Fruit fly (Drosophila melanogaster) whole organism, embryonic: ENCODE results near the gene Sems.
A peak's percentile ranks its signal among the peaks of the same experiment; 100 is the strongest.

Experiments used
- Antp ChIP-seq: fragments of 200-800 bp; sonication (Bioruptor generic); optimal IDR thresholded peaks from 3 replicates; lab custom pipeline; 2016; ENCODE audit warnings: missing biosample characterization, missing genetic modification characterization
- BEAF-32 ChIP-seq: fragments of 200-800 bp; sonication (Bioruptor generic); optimal IDR thresholded peaks from 3 replicates; lab custom pipeline; 2017; ENCODE audit warnings: missing biosample characterization, missing genetic modification characterization, mild to moderate bottlenecking, moderate library complexity, missing genetic modification reagents
- Bdp1 ChIP-seq: fragments of 200-800 bp; sonication (Bioruptor generic); optimal IDR thresholded peaks from 3 replicates; lab custom pipeline; 2016; ENCODE audit warnings: missing biosample characterization, missing genetic modification characterization
- Blimp-1 ChIP-seq: fragments of 200-800 bp; sonication (Bioruptor generic); optimal IDR thresholded peaks from 3 replicates; lab custom pipeline; 2018; ENCODE audit warnings: missing biosample characterization, missing genetic modification characterization, mild to moderate bottlenecking, moderate library complexity, missing genetic modification reagents
- CG10274 ChIP-seq: fragments of 200-800 bp; sonication (Bioruptor generic); optimal IDR thresholded peaks from 3 replicates; lab custom pipeline; 2017; ENCODE audit warnings: missing biosample characterization, mild to moderate bottlenecking, missing genetic modification characterization
- CG11723 ChIP-seq: fragments of 200-800 bp; sonication (Bioruptor generic); optimal IDR thresholded peaks from 2 replicates; lab custom pipeline; 2017; ENCODE audit warnings: missing biosample characterization, mild to moderate bottlenecking, missing genetic modification characterization
- CG12071 ChIP-seq: fragments of 200-800 bp; sonication (Bioruptor generic); optimal IDR thresholded peaks from 3 replicates; lab custom pipeline; 2018; ENCODE audit warnings: missing biosample characterization, mild to moderate bottlenecking, missing genetic modification characterization
- CG12769 ChIP-seq: fragments of 200-800 bp; sonication (Bioruptor generic); optimal IDR thresholded peaks from 2 replicates; lab custom pipeline; 2019; ENCODE audit warnings: missing biosample characterization, mild to moderate bottlenecking, missing genetic modification characterization, moderate library complexity
- CG17385 ChIP-seq: fragments of 200-800 bp; sonication (Bioruptor generic); optimal IDR thresholded peaks from 3 replicates; lab custom pipeline; 2018; ENCODE audit warnings: missing biosample characterization, mild to moderate bottlenecking, missing genetic modification characterization
- CG18262 ChIP-seq: fragments of 200-800 bp; optimal IDR thresholded peaks from 3 replicates; lab custom pipeline; 2019; ENCODE audit warnings: missing biosample characterization, mild to moderate bottlenecking, missing genetic modification characterization, moderate library complexity
- CG2202 ChIP-seq: fragments of 200-800 bp; sonication (Bioruptor generic); optimal IDR thresholded peaks from 2 replicates; lab custom pipeline; 2018; ENCODE audit warnings: missing biosample characterization, mild to moderate bottlenecking, missing genetic modification characterization
- CG2678 ChIP-seq: fragments of 200-800 bp; sonication (Bioruptor generic); optimal IDR thresholded peaks from 3 replicates; lab custom pipeline; 2019; ENCODE audit warnings: missing biosample characterization, mild to moderate bottlenecking, missing genetic modification characterization, moderate library complexity
- CG2712 ChIP-seq: fragments of 200-800 bp; optimal IDR thresholded peaks from 3 replicates; lab custom pipeline; 2019; ENCODE audit warnings: missing biosample characterization, mild to moderate bottlenecking, missing genetic modification characterization, moderate library complexity
- CG4328 ChIP-seq: fragments of 200-800 bp; sonication (Bioruptor generic); optimal IDR thresholded peaks from 3 replicates; lab custom pipeline; 2017; ENCODE audit warnings: missing biosample characterization, missing genetic modification reagents, missing genetic modification characterization
- CG4424 ChIP-seq: fragments of 200-800 bp; sonication (Bioruptor generic); optimal IDR thresholded peaks from 3 replicates; lab custom pipeline; 2016; ENCODE audit warnings: missing biosample characterization, missing genetic modification characterization
- CG6654 ChIP-seq: fragments of 200-800 bp; sonication (Bioruptor generic); optimal IDR thresholded peaks from 2 replicates; lab custom pipeline; 2017; ENCODE audit warnings: missing biosample characterization, mild to moderate bottlenecking, missing genetic modification characterization
- CG6854 ChIP-seq: fragments of 200-800 bp; sonication (Bioruptor generic); optimal IDR thresholded peaks from 3 replicates; lab custom pipeline; 2017; ENCODE audit warnings: missing biosample characterization, mild to moderate bottlenecking, missing genetic modification characterization
- CG8388 ChIP-seq: fragments of 200-800 bp; sonication (Bioruptor generic); optimal IDR thresholded peaks from 2 replicates; lab custom pipeline; 2019; ENCODE audit warnings: missing biosample characterization, mild to moderate bottlenecking, missing genetic modification characterization, moderate library complexity
- CG9817 ChIP-seq: fragments of 200-800 bp; sonication (Bioruptor generic); optimal IDR thresholded peaks from 2 replicates; lab custom pipeline; 2018; ENCODE audit warnings: missing biosample characterization, mild to moderate bottlenecking, missing genetic modification characterization, moderate library complexity
- CkIIα-i1 ChIP-seq: fragments of 200-800 bp; sonication (Bioruptor generic); IDR thresholded peaks from 2 replicates; pipeline ENCODE4 v1.3.6; 2022; ENCODE audit warnings: missing biosample characterization, missing genetic modification characterization
- D19A ChIP-seq: fragments of 200-800 bp; optimal IDR thresholded peaks from 3 replicates; lab custom pipeline; 2019; ENCODE audit warnings: missing biosample characterization, mild to moderate bottlenecking, missing genetic modification characterization, moderate library complexity
- Doc2 ChIP-seq: fragments of 200-800 bp; sonication (Bioruptor generic); IDR thresholded peaks from 2 replicates; pipeline ENCODE4 v1.3.6; 2022; ENCODE audit warnings: missing biosample characterization, missing genetic modification characterization
- Gsc ChIP-seq: fragments of 200-800 bp; sonication (Bioruptor generic); IDR thresholded peaks from 2 replicates; pipeline ENCODE4 v1.3.6; 2022; ENCODE audit warnings: missing biosample characterization, missing genetic modification characterization
- HHEX ChIP-seq: fragments of 200-800 bp; sonication (Bioruptor generic); optimal IDR thresholded peaks from 3 replicates; lab custom pipeline; 2017; ENCODE audit warnings: missing biosample characterization, mild to moderate bottlenecking, missing genetic modification characterization, missing genetic modification reagents
- Hr3 ChIP-seq: fragments of 200-800 bp; sonication (Bioruptor generic); optimal IDR thresholded peaks from 3 replicates; lab custom pipeline; 2016; ENCODE audit warnings: missing biosample characterization, missing genetic modification characterization
- Hr78 ChIP-seq, 2 experiments: fragments of 200-800 bp in 1 of 2; fragments of >200 bp in 1 of 2; sonication (Bioruptor generic) in 1 of 2; optimal IDR thresholded peaks; 2 replicates each; lab custom pipeline; 2017 to 2019; ENCODE audit warnings: missing biosample characterization in 2 of 2, missing genetic modification characterization in 2 of 2, mild to moderate bottlenecking in 1 of 2, moderate library complexity in 1 of 2
- PHDP ChIP-seq: fragments of 200-800 bp; sonication (Bioruptor generic); optimal IDR thresholded peaks from 3 replicates; lab custom pipeline; 2018; ENCODE audit warnings: missing biosample characterization, mild to moderate bottlenecking, missing genetic modification characterization, moderate library complexity
- Sox102F ChIP-seq: fragments of 200-800 bp; sonication (Bioruptor generic); optimal IDR thresholded peaks from 2 replicates; lab custom pipeline; 2018; ENCODE audit warnings: missing biosample characterization, mild to moderate bottlenecking, missing genetic modification characterization, moderate library complexity
- Sry-β ChIP-seq: fragments of 200-800 bp; sonication (Bioruptor generic); optimal IDR thresholded peaks from 2 replicates; lab custom pipeline; 2018; ENCODE audit warnings: missing biosample characterization, mild to moderate bottlenecking, missing genetic modification characterization, moderate library complexity
- Sry-δ ChIP-seq: fragments of 200-800 bp; sonication (Bioruptor generic); optimal IDR thresholded peaks from 2 replicates; lab custom pipeline; 2016; ENCODE audit warnings: missing biosample characterization, missing genetic modification characterization
- Ssrp ChIP-seq: fragments of 200-800 bp; sonication (Bioruptor generic); optimal IDR thresholded peaks from 2 replicates; lab custom pipeline; 2018; ENCODE audit warnings: missing biosample characterization, mild to moderate bottlenecking, missing genetic modification characterization, moderate library complexity
- ab ChIP-seq: fragments of 200-800 bp; sonication (Bioruptor generic); optimal IDR thresholded peaks from 2 replicates; lab custom pipeline; 2016; ENCODE audit warnings: missing biosample characterization, missing genetic modification characterization
- ara ChIP-seq: fragments of 200-800 bp; sonication (Bioruptor generic); IDR thresholded peaks from 2 replicates; pipeline ENCODE4 v1.3.6; 2022; ENCODE audit warnings: missing biosample characterization, missing genetic modification characterization
- bcd ChIP-seq: fragments of 200-800 bp; sonication (Bioruptor generic); optimal IDR thresholded peaks from 2 replicates; lab custom pipeline; 2017; ENCODE audit warnings: missing biosample characterization, mild to moderate bottlenecking, missing genetic modification characterization
- btn ChIP-seq: fragments of 200-800 bp; sonication (Bioruptor generic); optimal IDR thresholded peaks from 2 replicates; lab custom pipeline; 2016; ENCODE audit warnings: missing biosample characterization, missing genetic modification characterization
- chn ChIP-seq: fragments of 200-800 bp; sonication (Bioruptor generic); optimal IDR thresholded peaks from 2 replicates; lab custom pipeline; 2016; ENCODE audit warnings: missing biosample characterization, missing genetic modification characterization
- crc ChIP-seq: fragments of 200-800 bp; sonication (Bioruptor generic); optimal IDR thresholded peaks from 2 replicates; lab custom pipeline; 2016; ENCODE audit warnings: missing biosample characterization, missing genetic modification characterization
- dmrt11E ChIP-seq: fragments of 200-800 bp; sonication (Bioruptor generic); optimal IDR thresholded peaks from 3 replicates; lab custom pipeline; 2018; ENCODE audit warnings: missing biosample characterization, mild to moderate bottlenecking, missing genetic modification characterization, moderate library complexity
- gce ChIP-seq: fragments of 200-800 bp; sonication (Bioruptor generic); IDR thresholded peaks from 3 replicates; pipeline ENCODE4 v1.3.6; 2022; ENCODE audit warnings: missing biosample characterization, missing genetic modification characterization
- gcm2 ChIP-seq: fragments of 200-800 bp; sonication (Bioruptor generic); optimal IDR thresholded peaks from 2 replicates; lab custom pipeline; 2016; ENCODE audit warnings: missing biosample characterization, missing genetic modification characterization
- grau ChIP-seq: fragments of 200-800 bp; optimal IDR thresholded peaks from 3 replicates; lab custom pipeline; 2019; ENCODE audit warnings: missing biosample characterization, mild to moderate bottlenecking, missing genetic modification characterization, moderate library complexity
- kni ChIP-seq: fragments of 200-800 bp; sonication (Bioruptor generic); optimal IDR thresholded peaks from 3 replicates; lab custom pipeline; 2017; ENCODE audit warnings: mild to moderate bottlenecking, missing biosample characterization, missing genetic modification reagents, missing genetic modification characterization
- lilli ChIP-seq: fragments of 200-800 bp; sonication (Bioruptor generic); optimal IDR thresholded peaks from 3 replicates; lab custom pipeline; 2016; ENCODE audit warnings: missing biosample characterization, missing genetic modification characterization
- otp ChIP-seq: fragments of 200-800 bp; sonication (Bioruptor generic); IDR thresholded peaks from 3 replicates; pipeline ENCODE4, ENCODE4 v1.3.6; 2022; ENCODE audit warnings: missing biosample characterization, missing genetic modification characterization
- phol ChIP-seq: fragments of 200-800 bp; sonication (Bioruptor generic); optimal IDR thresholded peaks from 3 replicates; lab custom pipeline; 2018; ENCODE audit warnings: missing biosample characterization, mild to moderate bottlenecking, missing genetic modification characterization, moderate library complexity
- prd ChIP-seq, 3 experiments: fragments of >200 bp in 2 of 3; fragments of 200-800 bp in 1 of 3; sonication (Bioruptor generic) in 1 of 3; optimal IDR thresholded peaks in 2 of 3; IDR thresholded peaks in 1 of 3; 2 replicates in 2 of 3; 3 replicates in 1 of 3; pipeline versions ENCODE4 v1.3.6 to Lab custom; 2017 to 2022; ENCODE audit warnings: missing biosample characterization in 1 of 3, missing genetic modification characterization in 1 of 3
- ranshi ChIP-seq: fragments of 200-800 bp; sonication (Bioruptor generic); IDR thresholded peaks from 2 replicates; pipeline ENCODE4 v1.3.6; 2022; ENCODE audit warnings: missing biosample characterization, missing genetic modification characterization
- salm ChIP-seq: fragments of 200-800 bp; sonication (Bioruptor generic); optimal IDR thresholded peaks from 2 replicates; lab custom pipeline; 2018; ENCODE audit warnings: missing biosample characterization, mild to moderate bottlenecking, missing genetic modification characterization
- scrt ChIP-seq: fragments of 200-800 bp; sonication (Bioruptor generic); optimal IDR thresholded peaks from 2 replicates; lab custom pipeline; 2018; ENCODE audit warnings: missing biosample characterization, mild to moderate bottlenecking, missing genetic modification characterization, moderate library complexity
- sens ChIP-seq: fragments of 200-800 bp; sonication (Bioruptor generic); peaks from one replicate; lab custom pipeline; 2016; ENCODE audit warnings: missing biosample characterization, missing genetic modification characterization
- ssp ChIP-seq: fragments of 200-800 bp; sonication (Bioruptor generic); IDR thresholded peaks from 2 replicates; pipeline ENCODE4 v1.3.6; 2022; ENCODE audit warnings: missing biosample characterization, missing genetic modification characterization

The Sems gene

DNA sequence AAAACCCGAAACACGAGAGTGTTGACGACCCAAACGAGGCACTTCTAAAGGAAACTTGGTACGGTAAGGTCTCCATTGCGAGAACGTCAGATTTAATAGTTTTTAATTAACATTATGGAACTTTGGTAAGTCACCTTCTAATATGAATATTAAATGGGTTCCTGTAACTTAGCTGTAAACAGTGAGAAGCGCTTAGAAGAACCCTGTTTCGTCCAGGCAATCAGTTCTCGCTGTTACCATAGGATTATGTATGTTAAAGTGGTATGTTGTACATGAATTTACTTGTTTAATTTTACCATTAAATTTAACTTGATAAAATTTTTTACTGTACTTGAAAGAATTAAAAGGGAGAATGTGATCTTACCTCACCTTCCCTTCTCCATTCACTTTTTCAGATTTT lies 34.7 kb downstream of the Sems start (continued):
- peak; percentile 35 for TF ChIP-seq CG2712 (tag; lab: Kevin White, UChicago)
- TF ChIP-seq CG12769 (tag; lab: Kevin White, UChicago), result no peak
- TF ChIP-seq bcd (GFP tag; lab: Kevin White, UChicago), result no peak
- TF ChIP-seq CG11723 (GFP tag; lab: Kevin White, UChicago), result no peak
- TF ChIP-seq Blimp-1 (GFP tag; lab: Kevin White, UChicago), result no peak
- TF ChIP-seq ranshi (GFP tag; lab: Robert Waterston, UW), result no peak
- TF ChIP-seq CG10274 (GFP tag; lab: Kevin White, UChicago), result no peak
- TF ChIP-seq grau (tag; lab: Kevin White, UChicago), result peak; percentile 90
- TF ChIP-seq gce (GFP tag; lab: Robert Waterston, UW), result no peak
- TF ChIP-seq ssp (GFP tag; lab: Robert Waterston, UW), result no peak
- no peak for TF ChIP-seq otp (GFP tag; lab: Robert Waterston, UW)
- no peak for TF ChIP-seq crc (GFP tag; lab: Kevin White, UChicago)
- TF ChIP-seq ab (GFP tag; lab: Kevin White, UChicago), result no peak
- peak; percentile 86 for TF ChIP-seq sens (GFP tag; lab: Kevin White, UChicago)
- no peak for TF ChIP-seq kni
- TF ChIP-seq ara (GFP tag; lab: Robert Waterston, UW), result no peak
- no peak for TF ChIP-seq Sry-δ (GFP tag; lab: Kevin White, UChicago)
- TF ChIP-seq Hr78 (GFP tag; optimal IDR thresholded peaks at IDR 0.05; lab: Kevin White, UChicago), result no peak
- TF ChIP-seq Sox102F (GFP tag; lab: Kevin White, UChicago), result peak; percentile 25
- no peak for TF ChIP-seq CG6854 (GFP tag; lab: Kevin White, UChicago)
- peak; percentile 54 for TF ChIP-seq CG2678 (tag; lab: Kevin White, UChicago)
- peak; percentile 18 for TF ChIP-seq lilli (GFP tag; lab: Kevin White, UChicago)
- no peak for TF ChIP-seq Gsc
- TF ChIP-seq Hr3 (GFP tag; lab: Kevin White, UChicago), result no peak
- TF ChIP-seq HHEX, result no peak
- TF ChIP-seq CG6654, result no peak
- TF ChIP-seq Doc2 (GFP tag; lab: Robert Waterston, UW), result no peak
- TF ChIP-seq CG8388 (GFP tag; lab: Kevin White, UChicago), result peak; percentile 6
- no peak for TF ChIP-seq CG12071 (GFP tag; lab: Kevin White, UChicago)
- TF ChIP-seq CG18262 (tag; lab: Kevin White, UChicago), result peak; percentile 43
- no peak for TF ChIP-seq PHDP (tag; lab: Kevin White, UChicago)
- TF ChIP-seq CkIIα-i1 (GFP tag; lab: Robert Waterston, UW), result no peak
- no peak for TF ChIP-seq prd (optimal IDR thresholded peaks at IDR 0.05; lab: Kevin White, UChicago)
- no peak for TF ChIP-seq prd (GFP tag; IDR thresholded peaks at IDR 0.05; lab: Robert Waterston, UW)
- no peak for TF ChIP-seq CG2202 (tag; lab: Kevin White, UChicago)
- TF ChIP-seq salm (tag; lab: Kevin White, UChicago), result no peak
- TF ChIP-seq Antp, result no peak
- no peak for TF ChIP-seq CG4424 (GFP tag; lab: Kevin White, UChicago)
- peak; percentile 25 for TF ChIP-seq dmrt11E (tag; lab: Kevin White, UChicago)
- TF ChIP-seq CG4328 (GFP tag; lab: Kevin White, UChicago), result no peak
- no peak for TF ChIP-seq Sry-β (GFP tag; lab: Kevin White, UChicago)
- TF ChIP-seq Ssrp, result peak; percentile 27
- TF ChIP-seq chn (GFP tag; lab: Kevin White, UChicago), result no peak
- no peak for TF ChIP-seq CG17385
- TF ChIP-seq scrt, result no peak
- TF ChIP-seq btn (GFP tag; lab: Kevin White, UChicago), result no peak
- no peak for TF ChIP-seq D19A (tag; lab: Kevin White, UChicago)
- no peak for TF ChIP-seq CG9817 (tag; lab: Kevin White, UChicago)
- peak; percentile 41 for TF ChIP-seq phol (tag; lab: Kevin White, UChicago)
- TF ChIP-seq Bdp1, result no peak
- no peak for TF ChIP-seq BEAF-32 (GFP tag; lab: Kevin White, UChicago)
- no peak for TF ChIP-seq gcm2 (GFP tag; lab: Kevin White, UChicago)
